Worm (Caenorhabditis elegans) whole organism, L1 larva: ENCODE results near the gene Y69H2.9.

Source experiments
- C04F5.9 ChIP-seq: sonication (generic microtip); optimal IDR thresholded peaks from 2 replicates; lab custom pipeline; 2016; ENCODE audit warnings: missing genetic modification characterization, missing compliant biosample characterization
- C16A3.4 ChIP-seq: fragments of 150-350 bp; optimal IDR thresholded peaks from 2 replicates; lab custom pipeline; 2014; ENCODE audit warnings: missing biosample characterization, missing genetic modification characterization
- C34B4.2 ChIP-seq: sonication (generic microtip); optimal IDR thresholded peaks from 2 replicates; lab custom pipeline; 2017; ENCODE audit warnings: mild to moderate bottlenecking, missing genetic modification characterization, missing compliant biosample characterization
- F16B12.6 ChIP-seq: fragments of 150-350 bp; optimal IDR thresholded peaks from 2 replicates; lab custom pipeline; 2014; ENCODE audit warnings: missing biosample characterization, missing genetic modification characterization
- alr-1 ChIP-seq: fragments of 200-800 bp; sonication (Bioruptor generic); optimal IDR thresholded peaks from 2 replicates; lab custom pipeline; 2018; ENCODE audit warnings: borderline replicate concordance, mild to moderate bottlenecking, missing genetic modification characterization, missing compliant biosample characterization
- ceh-63 ChIP-seq: fragments of 200-800 bp; sonication (Bioruptor generic); optimal IDR thresholded peaks from 2 replicates; lab custom pipeline; 2018; ENCODE audit warnings: mild to moderate bottlenecking, missing genetic modification characterization, missing compliant biosample characterization
- ceh-8 ChIP-seq: fragments of 200-800 bp; sonication (Bioruptor generic); optimal IDR thresholded peaks from 2 replicates; lab custom pipeline; 2018; ENCODE audit warnings: mild to moderate bottlenecking, missing genetic modification characterization, moderate library complexity, missing compliant biosample characterization
- ceh-82 ChIP-seq, 3 experiments: fragments of 150-350 bp in 1 of 3; sonication (generic microtip) in 2 of 3; optimal IDR thresholded peaks; 2 replicates each; lab custom pipeline; 2014 to 2017; ENCODE audit warnings: missing biosample characterization in 3 of 3, missing genetic modification characterization in 3 of 3
- dsc-1 ChIP-seq: sonication (generic microtip); optimal IDR thresholded peaks from 2 replicates; lab custom pipeline; 2016; ENCODE audit warnings: mild to moderate bottlenecking, missing genetic modification characterization, missing compliant biosample characterization
- efl-1 ChIP-seq, 4 experiments: fragments of 150-350 bp; optimal IDR thresholded peaks in 3 of 4; peaks in 1 of 4; 1 replicate in 1 of 4; 2 replicates in 3 of 4; lab custom pipeline; 2014; ENCODE audit warnings: missing biosample characterization in 2 of 4, missing genetic modification characterization in 2 of 4, missing genetic modification reagents in 2 of 4
- efl-3 ChIP-seq: fragments of 200-800 bp; sonication (Bioruptor generic); optimal IDR thresholded peaks from 2 replicates; lab custom pipeline; 2018; ENCODE audit warnings: mild to moderate bottlenecking, missing genetic modification characterization, missing compliant biosample characterization
- egl-13 ChIP-seq: sonication (generic microtip); optimal IDR thresholded peaks from 2 replicates; lab custom pipeline; 2016; ENCODE audit warnings: missing genotype, missing genetic modification reagents, missing genetic modification characterization, missing compliant biosample characterization
- egl-27 ChIP-seq, 2 experiments: fragments of 150-350 bp in 1 of 2; sonication (generic microtip); optimal IDR thresholded peaks; 3 replicates each; lab custom pipeline; 2017 to 2018; ENCODE audit warnings: missing biosample characterization in 2 of 2, missing genetic modification characterization in 2 of 2, missing genetic modification reagents in 2 of 2
- elt-2 ChIP-seq: sonication (generic microtip); optimal IDR thresholded peaks from 2 replicates; lab custom pipeline; 2016; ENCODE audit warnings: missing genetic modification characterization, mild to moderate bottlenecking, inconsistent platforms, missing compliant biosample characterization, missing genetic modification reagents
- fkh-10 ChIP-seq: sonication (generic microtip); optimal IDR thresholded peaks from 2 replicates; lab custom pipeline; 2017; ENCODE audit warnings: missing biosample characterization, missing genetic modification reagents, missing genetic modification characterization
- fkh-8 ChIP-seq: sonication (generic microtip); optimal IDR thresholded peaks from 2 replicates; lab custom pipeline; 2016; ENCODE audit warnings: mild to moderate bottlenecking, missing genetic modification characterization, missing compliant biosample characterization
- fos-1 ChIP-seq: fragments of 150-350 bp; optimal IDR thresholded peaks from 2 replicates; lab custom pipeline; 2014; ENCODE audit warnings: missing biosample characterization, missing genetic modification characterization
- grh-1 ChIP-seq: fragments of 200-800 bp; sonication (Bioruptor generic); IDR thresholded peaks from 2 replicates; pipeline ENCODE4 v1.3.6; 2022; ENCODE audit warnings: missing genetic modification reagents, missing genetic modification characterization, missing compliant biosample characterization
- isw-1 ChIP-seq: fragments of 200-800 bp; sonication (Bioruptor generic); IDR thresholded peaks from 2 replicates; pipeline ENCODE4 v1.3.6; 2022; ENCODE audit warnings: missing genetic modification characterization, missing compliant biosample characterization
- jun-1 ChIP-seq: fragments of 150-350 bp; optimal IDR thresholded peaks from 2 replicates; lab custom pipeline; 2014; ENCODE audit warnings: missing biosample characterization, missing genetic modification reagents, missing genetic modification characterization
- lin-13 ChIP-seq: fragments of 150-350 bp; optimal IDR thresholded peaks from 2 replicates; lab custom pipeline; 2014; ENCODE audit warnings: missing biosample characterization, missing genetic modification reagents, missing genetic modification characterization
- lin-14 ChIP-seq: fragments of 200-800 bp; sonication (Bioruptor generic); optimal IDR thresholded peaks from 2 replicates; lab custom pipeline; 2018; ENCODE audit warnings: mild to moderate bottlenecking, missing genetic modification characterization, moderate library complexity, missing compliant biosample characterization
- lin-35 ChIP-seq, 2 experiments: fragments of 150-350 bp; optimal IDR thresholded peaks; 2 replicates each; lab custom pipeline; 2014; ENCODE audit warnings: missing biosample characterization in 2 of 2, missing genetic modification characterization in 2 of 2, missing genetic modification reagents in 2 of 2
- lsy-2 ChIP-seq, 2 experiments: fragments of 150-350 bp; optimal IDR thresholded peaks; 2 replicates each; lab custom pipeline; 2014; ENCODE audit warnings: missing biosample characterization in 2 of 2, missing genetic modification characterization in 2 of 2
- mdl-1 ChIP-seq, 2 experiments: fragments of 150-350 bp; optimal IDR thresholded peaks; 2 replicates each; lab custom pipeline; 2014 to 2017; ENCODE audit warnings: missing biosample characterization in 2 of 2, missing genetic modification characterization in 2 of 2, inconsistent platforms in 1 of 2
- mef-2 ChIP-seq: fragments of 150-350 bp; optimal IDR thresholded peaks from 2 replicates; lab custom pipeline; 2014; ENCODE audit warnings: missing biosample characterization, missing genetic modification characterization
- mep-1 ChIP-seq: fragments of 150-350 bp; optimal IDR thresholded peaks from 2 replicates; lab custom pipeline; 2014; ENCODE audit warnings: missing biosample characterization, missing genetic modification characterization
- nhr-19 ChIP-seq: fragments of 200-800 bp; sonication (Bioruptor generic); conservative IDR thresholded peaks from 2 replicates; pipeline ENCODE4 v1.3.6; 2022; ENCODE audit warnings: missing genetic modification characterization, missing compliant biosample characterization
- nhr-28 ChIP-seq: fragments of 150-350 bp; optimal IDR thresholded peaks from 2 replicates; lab custom pipeline; 2014; ENCODE audit warnings: missing biosample characterization, missing genetic modification characterization
- nhr-47 ChIP-seq: sonication (generic microtip); optimal IDR thresholded peaks from 2 replicates; lab custom pipeline; 2016; ENCODE audit warnings: mild to moderate bottlenecking, missing genetic modification characterization, moderate library complexity, missing compliant biosample characterization
- nhr-76 ChIP-seq: sonication (generic microtip); optimal IDR thresholded peaks from 2 replicates; lab custom pipeline; 2017; ENCODE audit warnings: missing biosample characterization, missing genetic modification characterization
- nhr-85 ChIP-seq: sonication (generic microtip); peaks from one replicate; lab custom pipeline; 2016; ENCODE audit warnings: missing genetic modification characterization, inconsistent platforms, missing compliant biosample characterization
- pag-3 ChIP-seq: sonication (generic microtip); optimal IDR thresholded peaks from 2 replicates; lab custom pipeline; 2017; ENCODE audit warnings: missing genetic modification characterization, mild to moderate bottlenecking, missing compliant biosample characterization, antibody characterized with exemption, borderline replicate concordance; ENCODE audit not compliant: insufficient read depth
- pax-3 ChIP-seq: fragments of 200-800 bp; sonication (Bioruptor generic); optimal IDR thresholded peaks from 2 replicates; lab custom pipeline; 2018; ENCODE audit warnings: mild to moderate bottlenecking, missing genetic modification characterization, moderate library complexity, missing compliant biosample characterization
- rnt-1 ChIP-seq: sonication (generic microtip); optimal IDR thresholded peaks from 2 replicates; lab custom pipeline; 2016; ENCODE audit warnings: mild to moderate bottlenecking, missing genetic modification characterization, moderate library complexity, missing compliant biosample characterization
- snu-23 ChIP-seq: sonication (generic microtip); optimal IDR thresholded peaks from 2 replicates; lab custom pipeline; 2016; ENCODE audit warnings: missing genetic modification characterization, missing compliant biosample characterization
- sox-4 ChIP-seq: sonication (generic microtip); optimal IDR thresholded peaks from 2 replicates; lab custom pipeline; 2016; ENCODE audit warnings: missing genetic modification characterization, missing compliant biosample characterization
- swsn-7 ChIP-seq: sonication (generic microtip); optimal IDR thresholded peaks from 2 replicates; lab custom pipeline; 2016; ENCODE audit warnings: missing genetic modification characterization, missing compliant biosample characterization
- tbx-2 ChIP-seq: sonication (generic microtip); optimal IDR thresholded peaks from 2 replicates; lab custom pipeline; 2016; ENCODE audit warnings: missing genetic modification characterization, missing compliant biosample characterization
- unc-130 ChIP-seq: fragments of 150-350 bp; optimal IDR thresholded peaks from 2 replicates; lab custom pipeline; 2017; ENCODE audit warnings: missing biosample characterization, missing genetic modification characterization, inconsistent platforms
- unc-30 ChIP-seq: sonication (generic microtip); optimal IDR thresholded peaks from 2 replicates; lab custom pipeline; 2017; ENCODE audit warnings: missing biosample characterization, missing genetic modification characterization
- unc-86 ChIP-seq: sonication (generic microtip); optimal IDR thresholded peaks from 2 replicates; lab custom pipeline; 2016; ENCODE audit warnings: missing genetic modification characterization, missing compliant biosample characterization
- vab-15 ChIP-seq: sonication (generic microtip); optimal IDR thresholded peaks from 2 replicates; lab custom pipeline; 2017; ENCODE audit warnings: missing genotype, mild to moderate bottlenecking, missing genetic modification characterization, missing compliant biosample characterization
- xbp-1 ChIP-seq: sonication (generic microtip); optimal IDR thresholded peaks from 2 replicates; lab custom pipeline; 2016; ENCODE audit warnings: missing genetic modification characterization, missing compliant biosample characterization
- zag-1 ChIP-seq: fragments of 150-350 bp; optimal IDR thresholded peaks from 2 replicates; lab custom pipeline; 2014; ENCODE audit warnings: missing biosample characterization, missing genetic modification characterization
- ztf-11 ChIP-seq, 2 experiments: sonication (generic microtip); optimal IDR thresholded peaks; 2 replicates each; lab custom pipeline; 2016 to 2017; ENCODE audit warnings: missing genetic modification characterization in 2 of 2, missing biosample characterization in 1 of 2, missing compliant biosample characterization in 1 of 2
- ztf-4 ChIP-seq: fragments of 150-350 bp; optimal IDR thresholded peaks from 2 replicates; lab custom pipeline; 2014; ENCODE audit warnings: missing biosample characterization, missing genetic modification characterization

Gene Y69H2.9

ce11 chrV:18684455-18684987 is 16.8 kb upstream of the Y69H2.9 start, which contains the start of gene Y69H2.17:
Gene Y69H2.17 (plus strand): TSS chrV:18684937.
- TF ChIP-seq C16A3.4 (tag; lab: Kevin White, UChicago) (no peak), lin-35 (GFP tag; optimal IDR thresholded peaks at IDR 0.05; lab: Kevin White, UChicago) (no peak), mep-1 (no peak), pax-3 (tag; lab: Kevin White, UChicago) (peak; percentile 54), dsc-1 (peak; percentile 80), efl-1 (optimal IDR thresholded peaks at IDR 0.05; lab: Kevin White, UChicago) (no peak), efl-1 (GFP tag; optimal IDR thresholded peaks at IDR 0.05 in 1 of 2; lab: Kevin White, UChicago) (no peak), C04F5.9 (no peak), nhr-47 (tag; lab: Kevin White, UChicago) (peak; percentile 64), mef-2 (tag; lab: Kevin White, UChicago) (no peak), ztf-11 (tag; optimal IDR thresholded peaks at IDR 0.05; lab: Kevin White, UChicago) (no peak), zag-1 (no peak), tbx-2 (tag; lab: Kevin White, UChicago) (no peak), sox-4 (tag; lab: Kevin White, UChicago) (peak; percentile 12), C34B4.2 (tag; lab: Kevin White, UChicago) (no peak), rnt-1 (no peak), egl-13 (tag; lab: Kevin White, UChicago) (peak; percentile 7), xbp-1 (no peak), unc-86 (tag; lab: Kevin White, UChicago) (no peak), pag-3 (tag; lab: Kevin White, UChicago) (no peak), lin-13 (no peak), elt-2 (tag; lab: Kevin White, UChicago) (no peak), fkh-8 (tag; lab: Kevin White, UChicago) (peak; percentile 63)

- no peak for TF ChIP-seq fos-1 (tag; lab: Kevin White, UChicago)
- TF ChIP-seq nhr-76 (tag; lab: Kevin White, UChicago): no peak
- no peak for TF ChIP-seq efl-1 (optimal IDR thresholded peaks at IDR 0.05; lab: Kevin White, UChicago)
- peak in 1 of 2 experiments; percentile 71 for TF ChIP-seq efl-1 (GFP tag; optimal IDR thresholded peaks at IDR 0.05 in 1 of 2; lab: Kevin White, UChicago)
- TF ChIP-seq pag-3 (tag; lab: Kevin White, UChicago): no peak
- no peak for TF ChIP-seq dsc-1
Observed at ce11 chrV:18687361-18687760, 14.0 kb upstream of the Y69H2.9 start.

- no peak for TF ChIP-seq unc-130 (tag; lab: Kevin White, UChicago)
- no peak for TF ChIP-seq nhr-85 (tag; lab: Kevin White, UChicago)
- TF ChIP-seq elt-2 (tag; lab: Kevin White, UChicago): no peak
- TF ChIP-seq jun-1 (tag; lab: Kevin White, UChicago): no peak
- TF ChIP-seq nhr-19 (GFP tag; lab: Robert Waterston, UW): peak; percentile 45
- TF ChIP-seq efl-3 (GFP tag; lab: Kevin White, UChicago): no peak
- TF ChIP-seq snu-23 (GFP tag; lab: Kevin White, UChicago): peak; percentile 58
- no peak for TF ChIP-seq pax-3 (tag; lab: Kevin White, UChicago)
- no peak for TF ChIP-seq vab-15 (tag; lab: Kevin White, UChicago)
- no peak for TF ChIP-seq nhr-28 (tag; lab: Kevin White, UChicago)
- TF ChIP-seq F16B12.6: peak; percentile 92
- no peak for TF ChIP-seq ceh-8 (GFP tag; lab: Kevin White, UChicago)
- no peak for TF ChIP-seq unc-30 (tag; lab: Kevin White, UChicago)
- peak in 2 of 3 experiments; percentile 33 to 41 for TF ChIP-seq ceh-82 (tag; optimal IDR thresholded peaks at IDR 0.05; lab: Kevin White, UChicago)
- peak; percentile 7; the same call in 1 of the 2 replicates for TF ChIP-seq isw-1 (GFP tag; lab: Robert Waterston, UW)
- no peak for TF ChIP-seq mdl-1 (tag; optimal IDR thresholded peaks at IDR 0.05; lab: Kevin White, UChicago)
- no peak for TF ChIP-seq fkh-10 (GFP tag; lab: Kevin White, UChicago)
- no peak for TF ChIP-seq nhr-76 (tag; lab: Kevin White, UChicago)
- peak; percentile 57 to 59 for TF ChIP-seq lsy-2 (tag; optimal IDR thresholded peaks at IDR 0.05; lab: Kevin White, UChicago)
- TF ChIP-seq lin-14 (GFP tag; lab: Kevin White, UChicago): no peak
- TF ChIP-seq rnt-1: no peak
- TF ChIP-seq grh-1: no peak
- TF ChIP-seq efl-1 (optimal IDR thresholded peaks at IDR 0.05; lab: Kevin White, UChicago): peak; percentile 3 to 48
- peak; percentile 51 to 95 for TF ChIP-seq efl-1 (GFP tag; optimal IDR thresholded peaks at IDR 0.05 in 1 of 2; lab: Kevin White, UChicago)
- peak in 1 of 2 experiments; percentile 46 for TF ChIP-seq lin-35 (GFP tag; optimal IDR thresholded peaks at IDR 0.05; lab: Kevin White, UChicago)
- no peak for TF ChIP-seq alr-1 (tag; lab: Kevin White, UChicago)
- TF ChIP-seq swsn-7 (tag; lab: Kevin White, UChicago): peak; percentile 45
- no peak for TF ChIP-seq egl-27 (tag; optimal IDR thresholded peaks at IDR 0.05; lab: Kevin White, UChicago)
- TF ChIP-seq dsc-1: peak; percentile 2
- no peak for TF ChIP-seq ztf-4
- TF ChIP-seq ceh-63 (GFP tag; lab: Kevin White, UChicago): no peak
Observed at ce11 chrV:18689681-18690080, 11.7 kb upstream of the Y69H2.9 start, which contains the start of the genes ubc-19 and Y69H2.7. Gene ubc-19 (minus strand): TSS chrV:18689762. Gene Y69H2.7 (plus strand): TSS chrV:18689989.
